Fruit fly (Drosophila melanogaster): ENCODE data around the gene CG12213.

Gene CG12213

dm6 chr3R:11948903-11949358, 18.6 kb downstream of the CG12213 start, which contains the start of gene Cad87A:
Gene Cad87A (minus strand): TSS chr3R:11949129.
- no peak for TF ChIP-seq Rel (GFP tag; optimal IDR thresholded peaks at IDR 0.05)
- TF ChIP-seq Rel (tag; optimal IDR thresholded peaks at IDR 0.05): peak; percentile 32
- peak; percentile 9 to 37 for TF ChIP-seq foxo (GFP tag; optimal IDR thresholded peaks at IDR 0.05)
- TF ChIP-seq CG9705 (GFP tag; optimal IDR thresholded peaks at IDR 0.05): no peak
- no peak for TF ChIP-seq dsf (GFP tag; optimal IDR thresholded peaks at IDR 0.05; ENCODE audit: borderline replicate concordance)
- no peak for TF ChIP-seq dmrt93B (GFP tag; optimal IDR thresholded peaks at IDR 0.05)
- TF ChIP-seq CG32264 (GFP tag; optimal IDR thresholded peaks at IDR 0.05): no peak
- TF ChIP-seq Myc (optimal IDR thresholded peaks at IDR 0.05): no peak
- TF ChIP-seq brk (GFP tag; optimal IDR thresholded peaks at IDR 0.05): no peak
- no peak for TF ChIP-seq jim (GFP tag; optimal IDR thresholded peaks at IDR 0.05)
- TF ChIP-seq OdsH (GFP tag; optimal IDR thresholded peaks at IDR 0.05): no peak
- no peak for TF ChIP-seq tai (GFP tag; optimal IDR thresholded peaks at IDR 0.05)
- no peak for TF ChIP-seq N (GFP tag; optimal IDR thresholded peaks at IDR 0.05)
- peak; percentile 21 for TF ChIP-seq Sp1 (GFP tag; optimal IDR thresholded peaks at IDR 0.05)
- no peak for TF ChIP-seq rgr (GFP tag; optimal IDR thresholded peaks at IDR 0.05)
- TF ChIP-seq Hr83 (GFP tag; optimal IDR thresholded peaks at IDR 0.05; ENCODE audit: poor library complexity, severe bottlenecking): peak; percentile 41
- peak; percentile 15 for TF ChIP-seq h (GFP tag; optimal IDR thresholded peaks at IDR 0.05)
- no peak for TF ChIP-seq Mio (GFP tag; optimal IDR thresholded peaks at IDR 0.05)
- TF ChIP-seq GATAd (GFP tag; optimal IDR thresholded peaks at IDR 0.05): no peak
- TF ChIP-seq Vsx2 (GFP tag; optimal IDR thresholded peaks at IDR 0.05; ENCODE audit: partially characterized antibody): no peak
- no peak for TF ChIP-seq psq (GFP tag; optimal IDR thresholded peaks at IDR 0.05)
- no peak for TF ChIP-seq Hnf4 (GFP tag; optimal IDR thresholded peaks at IDR 0.05)
- TF ChIP-seq usp (GFP tag; optimal IDR thresholded peaks at IDR 0.05): no peak
- no peak for TF ChIP-seq dl (GFP tag; optimal IDR thresholded peaks at IDR 0.05; ENCODE audit: insufficient read depth in 1 of 2, partially characterized antibody in 2 of 2)
- TF ChIP-seq fru (GFP tag; optimal IDR thresholded peaks at IDR 0.05): peak; percentile 3
- TF ChIP-seq CrebA (GFP tag; optimal IDR thresholded peaks at IDR 0.05; ENCODE audit: borderline replicate concordance): no peak
- TF ChIP-seq br (GFP tag; optimal IDR thresholded peaks at IDR 0.05): no peak
- peak; percentile 19 for TF ChIP-seq Dif (GFP tag; optimal IDR thresholded peaks at IDR 0.05; ENCODE audit: partially characterized antibody)
- TF ChIP-seq Abd-B (GFP tag; optimal IDR thresholded peaks at IDR 0.05): no peak
- no peak for TF ChIP-seq lola (GFP tag; optimal IDR thresholded peaks at IDR 0.05)
- TF ChIP-seq woc (GFP tag; optimal IDR thresholded peaks at IDR 0.05): no peak
- TF ChIP-seq Jra (GFP tag; optimal IDR thresholded peaks at IDR 0.05): no peak
- TF ChIP-seq pan (optimal IDR thresholded peaks at IDR 0.05): no peak
- no peak for TF ChIP-seq Hr78 (GFP tag; optimal IDR thresholded peaks at IDR 0.05)
- TF ChIP-seq ey (GFP tag; optimal IDR thresholded peaks at IDR 0.05): no peak
- no peak for TF ChIP-seq HLH106 (tag; optimal IDR thresholded peaks at IDR 0.05)
- no peak for TF ChIP-seq Dfd (GFP tag; optimal IDR thresholded peaks at IDR 0.05)
- peak; percentile 6 for TF ChIP-seq sage (GFP tag; optimal IDR thresholded peaks at IDR 0.05)
- TF ChIP-seq sv (GFP tag; optimal IDR thresholded peaks at IDR 0.05): no peak

DNA sequence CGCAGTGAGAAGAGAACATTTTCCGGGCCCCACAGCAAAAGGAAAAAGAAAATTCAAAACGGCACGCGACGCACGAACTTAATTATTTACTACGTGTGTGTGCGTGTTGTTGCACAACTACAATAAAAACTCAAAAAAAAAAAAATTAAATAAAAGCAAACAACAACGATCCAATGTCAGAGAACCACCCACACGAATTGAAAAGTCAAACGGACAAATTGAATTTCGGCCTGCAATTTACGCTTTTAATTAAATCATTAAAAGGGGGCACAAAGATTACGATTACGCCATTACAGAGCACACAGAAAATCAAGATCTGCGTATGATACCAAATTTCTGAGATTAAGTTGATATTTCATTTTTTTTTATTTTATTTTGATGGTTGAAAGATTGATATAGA, 19.5 kb downstream of the CG12213 start:
- TF ChIP-seq Jra (GFP tag; optimal IDR thresholded peaks at IDR 0.05): no peak
- TF ChIP-seq OdsH (GFP tag; optimal IDR thresholded peaks at IDR 0.05): no peak
- no peak for TF ChIP-seq dmrt93B (GFP tag; optimal IDR thresholded peaks at IDR 0.05)
- no peak for TF ChIP-seq Abd-B (GFP tag; optimal IDR thresholded peaks at IDR 0.05)
- no peak for TF ChIP-seq fru (GFP tag; optimal IDR thresholded peaks at IDR 0.05)
- TF ChIP-seq Hr78 (GFP tag; optimal IDR thresholded peaks at IDR 0.05): no peak
- TF ChIP-seq br (GFP tag; optimal IDR thresholded peaks at IDR 0.05): no peak
- TF ChIP-seq CG9705 (GFP tag; optimal IDR thresholded peaks at IDR 0.05): no peak
- TF ChIP-seq jim (GFP tag; optimal IDR thresholded peaks at IDR 0.05): no peak
- no peak for TF ChIP-seq HLH106 (tag; optimal IDR thresholded peaks at IDR 0.05)
- TF ChIP-seq usp (GFP tag; optimal IDR thresholded peaks at IDR 0.05): no peak
- no peak for TF ChIP-seq N (GFP tag; optimal IDR thresholded peaks at IDR 0.05)
